Fruit fly (Drosophila melanogaster) whole organism, embryonic: Measurements from ENCODE around the gene GABPI.
A peak's percentile ranks its signal among the peaks of the same experiment; 100 is the strongest.

Experiments used
- CG2116 ChIP-seq: fragments of 200-800 bp; sonication (Bioruptor generic); optimal IDR thresholded peaks from 3 replicates; lab custom pipeline; 2018; ENCODE audit warnings: missing biosample characterization, mild to moderate bottlenecking, missing genetic modification characterization
- CG7786 ChIP-seq: fragments of 200-800 bp; sonication (Bioruptor generic); optimal IDR thresholded peaks from 2 replicates; lab custom pipeline; 2016; ENCODE audit warnings: missing biosample characterization, missing genetic modification characterization
- CG9817 ChIP-seq: fragments of 200-800 bp; sonication (Bioruptor generic); optimal IDR thresholded peaks from 2 replicates; lab custom pipeline; 2018; ENCODE audit warnings: missing biosample characterization, mild to moderate bottlenecking, missing genetic modification characterization, moderate library complexity
- CHES-1-like ChIP-seq: fragments of 200-800 bp; sonication (Bioruptor generic); optimal IDR thresholded peaks from 2 replicates; lab custom pipeline; 2016; ENCODE audit warnings: missing biosample characterization, missing genetic modification characterization
- HmgZ ChIP-seq: fragments of 200-800 bp; sonication (Bioruptor generic); optimal IDR thresholded peaks from 2 replicates; lab custom pipeline; 2018; ENCODE audit warnings: missing biosample characterization, mild to moderate bottlenecking, missing genetic modification characterization
- Hr3 ChIP-seq: fragments of 200-800 bp; sonication (Bioruptor generic); optimal IDR thresholded peaks from 3 replicates; lab custom pipeline; 2016; ENCODE audit warnings: missing biosample characterization, missing genetic modification characterization
- Hr39 ChIP-seq: fragments of >200 bp; optimal IDR thresholded peaks from 2 replicates; lab custom pipeline; 2017
- bsh ChIP-seq, 2 experiments: fragments of 200-800 bp; sonication (Bioruptor generic); optimal IDR thresholded peaks; 2 replicates each; lab custom pipeline; 2017 to 2018; ENCODE audit warnings: mild to moderate bottlenecking in 2 of 2, missing biosample characterization in 2 of 2, missing genetic modification characterization in 2 of 2, moderate library complexity in 1 of 2
- fu2 ChIP-seq: fragments of 200-800 bp; sonication (Bioruptor generic); optimal IDR thresholded peaks from 2 replicates; lab custom pipeline; 2016; ENCODE audit warnings: missing biosample characterization, missing genetic modification characterization
- insv ChIP-seq, 2 experiments: fragments of 200-800 bp; sonication (Bioruptor generic); optimal IDR thresholded peaks; 3 replicates each; lab custom pipeline; 2016 to 2018; ENCODE audit warnings: missing biosample characterization in 2 of 2, missing genetic modification characterization in 2 of 2
- maf-S ChIP-seq: fragments of 200-800 bp; sonication (Bioruptor generic); optimal IDR thresholded peaks from 2 replicates; lab custom pipeline; 2016; ENCODE audit warnings: missing biosample characterization, missing genetic modification characterization
- mam ChIP-seq: fragments of 200-800 bp; sonication (Bioruptor generic); optimal IDR thresholded peaks from 3 replicates; lab custom pipeline; 2016; ENCODE audit warnings: missing biosample characterization, missing genetic modification characterization
- mld ChIP-seq: fragments of 200-800 bp; sonication (Bioruptor generic); IDR thresholded peaks from 3 replicates; pipeline ENCODE4 v1.3.6; 2022; ENCODE audit warnings: missing biosample characterization, missing genetic modification characterization; ENCODE audit not compliant: partially characterized antibody
- zen ChIP-seq: fragments of 200-800 bp; sonication (Bioruptor generic); optimal IDR thresholded peaks from 3 replicates; lab custom pipeline; 2018; ENCODE audit warnings: missing biosample characterization, mild to moderate bottlenecking, missing genetic modification characterization, moderate library complexity

dm6 chr2L:3012780-3013179, 17.6 kb upstream of the GABPI start:
- no peak for TF ChIP-seq HmgZ
- TF ChIP-seq Hr3 (GFP tag; lab: Kevin White, UChicago), result peak; percentile 12
- TF ChIP-seq CG2116 (GFP tag; lab: Kevin White, UChicago), result no peak
- no peak for TF ChIP-seq fu2 (GFP tag; lab: Kevin White, UChicago)
- no peak for TF ChIP-seq insv (GFP tag; optimal IDR thresholded peaks at IDR 0.05; lab: Kevin White, UChicago)
- TF ChIP-seq CG9817, result no peak
- no peak for TF ChIP-seq mld (GFP tag; lab: Robert Waterston, UW)
- no peak for TF ChIP-seq Hr39 (lab: Kevin White, UChicago)
- TF ChIP-seq maf-S, result no peak
- peak in 1 of 2 experiments; percentile 56 for TF ChIP-seq bsh (GFP tag; optimal IDR thresholded peaks at IDR 0.05; lab: Kevin White, UChicago)
- TF ChIP-seq CG7786 (GFP tag; lab: Kevin White, UChicago), result no peak
- no peak for TF ChIP-seq zen
- TF ChIP-seq CHES-1-like (GFP tag; lab: Kevin White, UChicago), result no peak
- no peak for TF ChIP-seq mam (GFP tag; lab: Kevin White, UChicago)
